Fruit fly (Drosophila melanogaster): Measurements from ENCODE around the gene CG7557.

CG7557 gene

dm6 chr3L:11492457-11492856 is 47.5 kb downstream of the CG7557 start (continued):
- TF ChIP-seq Hr4 (GFP tag; optimal IDR thresholded peaks at IDR 0.05), result no peak
- no peak for TF ChIP-seq net (GFP tag; optimal IDR thresholded peaks at IDR 0.05)
- no peak for TF ChIP-seq CG6276 (GFP tag; optimal IDR thresholded peaks at IDR 0.05)
- no peak for TF ChIP-seq fd85E (GFP tag; optimal IDR thresholded peaks at IDR 0.05)
- TF ChIP-seq fd59A (GFP tag; optimal IDR thresholded peaks at IDR 0.05), result no peak
- 0 out of 3 replicates have a peak, but pooled peaks have one; percentile 11 for TF ChIP-seq eg (GFP tag; IDR thresholded peaks at IDR 0.05)
- TF ChIP-seq Blimp-1 (GFP tag; optimal IDR thresholded peaks at IDR 0.05), result peak; percentile 52
- TF ChIP-seq salr (GFP tag; optimal IDR thresholded peaks at IDR 0.05), result no peak
- no peak for TF ChIP-seq CG3032 (tag; optimal IDR thresholded peaks at IDR 0.05)
- peak; percentile 38 for TF ChIP-seq fkh (GFP tag; optimal IDR thresholded peaks at IDR 0.05)
- TF ChIP-seq svp (GFP tag), result no peak
- TF ChIP-seq CG16779 (tag; optimal IDR thresholded peaks at IDR 0.05), result no peak
- no peak for TF ChIP-seq CG10669 (GFP tag; optimal IDR thresholded peaks at IDR 0.05)
- TF ChIP-seq Sox14 (GFP tag; optimal IDR thresholded peaks at IDR 0.05), result no peak
- no peak for TF ChIP-seq Hr38 (GFP tag; optimal IDR thresholded peaks at IDR 0.05)
- 0 out of 2 replicates have a peak, but pooled peaks have one; percentile 6 for TF ChIP-seq CG15336 (GFP tag; IDR thresholded peaks at IDR 0.05)
- no peak for TF ChIP-seq Sox102F (GFP tag; optimal IDR thresholded peaks at IDR 0.05)
- no peak for TF ChIP-seq Smox (GFP tag; optimal IDR thresholded peaks at IDR 0.05)

- TF ChIP-seq Eip93F (GFP tag; optimal IDR thresholded peaks at IDR 0.05) (no peak), Met (GFP tag; optimal IDR thresholded peaks at IDR 0.05) (peak; percentile 41), CG8632 (GFP tag; optimal IDR thresholded peaks at IDR 0.05) (peak; percentile 36), lz (GFP tag; optimal IDR thresholded peaks at IDR 0.05) (peak; percentile 9), pdm3 (GFP tag; optimal IDR thresholded peaks at IDR 0.05) (peak; percentile 45), CG34406 (GFP tag; optimal IDR thresholded peaks at IDR 0.05) (peak; percentile 44), fkh (GFP tag; optimal IDR thresholded peaks at IDR 0.05) (no peak), CG8119 (GFP tag; IDR thresholded peaks at IDR 0.05) (0 out of 3 replicates have a peak, but pooled peaks have one; percentile 24), Hr39 (GFP tag; optimal IDR thresholded peaks at IDR 0.05) (no peak), CG10631 (GFP tag; optimal IDR thresholded peaks at IDR 0.05) (peak; percentile 60), svp (GFP tag) (peak; percentile 68), Hr38 (GFP tag; optimal IDR thresholded peaks at IDR 0.05) (no peak), CG10669 (GFP tag; optimal IDR thresholded peaks at IDR 0.05) (peak; percentile 41), CG9139 (GFP tag; optimal IDR thresholded peaks at IDR 0.05) (peak; percentile 51), CG3032 (tag; optimal IDR thresholded peaks at IDR 0.05) (peak; percentile 24), achi (GFP tag; optimal IDR thresholded peaks at IDR 0.05) (peak; percentile 25), vri (GFP tag; optimal IDR thresholded peaks at IDR 0.05) (peak; percentile 25), Hr4 (GFP tag; optimal IDR thresholded peaks at IDR 0.05) (peak; percentile 54), CG16779 (tag; optimal IDR thresholded peaks at IDR 0.05) (no peak), CG6276 (GFP tag; optimal IDR thresholded peaks at IDR 0.05) (no peak), ss (GFP tag; optimal IDR thresholded peaks at IDR 0.05) (peak; percentile 22 to 60), CG3919 (GFP tag; optimal IDR thresholded peaks at IDR 0.05) (peak; percentile 13), CG1621 (tag; optimal IDR thresholded peaks at IDR 0.05) (no peak), Sox15 (GFP tag; optimal IDR thresholded peaks at IDR 0.05) (no peak), spab (GFP tag; optimal IDR thresholded peaks at IDR 0.05) (peak; percentile 26), cyc (GFP tag; optimal IDR thresholded peaks at IDR 0.05) (peak; percentile 21), CG11762 (GFP tag; optimal IDR thresholded peaks at IDR 0.05; ENCODE audit: insufficient read depth) (no peak), CG31627 (GFP tag; optimal IDR thresholded peaks at IDR 0.05) (no peak), Smox (GFP tag; optimal IDR thresholded peaks at IDR 0.05) (peak; percentile 50), Sox102F (GFP tag; optimal IDR thresholded peaks at IDR 0.05) (peak; percentile 15), Eip78C (GFP tag) (peak; percentile 64), topi (GFP tag; optimal IDR thresholded peaks at IDR 0.05) (peak; percentile 28), CG32006 (GFP tag; optimal IDR thresholded peaks at IDR 0.05) (peak; percentile 67), CG6854 (GFP tag; optimal IDR thresholded peaks at IDR 0.05) (peak; percentile 80), fd85E (GFP tag; optimal IDR thresholded peaks at IDR 0.05) (peak; percentile 40), CG4318 (GFP tag; optimal IDR thresholded peaks at IDR 0.05) (no peak), esn (GFP tag; optimal IDR thresholded peaks at IDR 0.05) (peak; percentile 33), dsx (GFP tag; optimal IDR thresholded peaks at IDR 0.05; ENCODE audit: poor library complexity, severe bottlenecking) (no peak), CG15336 (GFP tag; IDR thresholded peaks at IDR 0.05) (peak; percentile 23; the same call in 1 of the 2 replicates), CG7368 (GFP tag; optimal IDR thresholded peaks at IDR 0.05) (no peak), CG6792 (GFP tag; optimal IDR thresholded peaks at IDR 0.05) (no peak)
These were observed 48.3 kb downstream of the CG7557 start for dm6 chr3L:11493090-11493807.

Measured in whole organism, prepupa.